Worm (Caenorhabditis elegans): ENCODE measurements around the gene F39B3.3.

ce11 chrX:17609948-17610347, 31.0 kb upstream of the F39B3.3 start, which contains the start of gene C16H3.3:
- no peak for TF ChIP-seq madf-10 (tag; optimal IDR thresholded peaks at IDR 0.05)
- TF ChIP-seq nhr-120 (GFP tag; IDR thresholded peaks at IDR 0.05): no peak
- no peak for TF ChIP-seq unc-62 (GFP tag; optimal IDR thresholded peaks at IDR 0.05)
